Worm (Caenorhabditis elegans): ENCODE data around the gene srx-134.

DNA sequence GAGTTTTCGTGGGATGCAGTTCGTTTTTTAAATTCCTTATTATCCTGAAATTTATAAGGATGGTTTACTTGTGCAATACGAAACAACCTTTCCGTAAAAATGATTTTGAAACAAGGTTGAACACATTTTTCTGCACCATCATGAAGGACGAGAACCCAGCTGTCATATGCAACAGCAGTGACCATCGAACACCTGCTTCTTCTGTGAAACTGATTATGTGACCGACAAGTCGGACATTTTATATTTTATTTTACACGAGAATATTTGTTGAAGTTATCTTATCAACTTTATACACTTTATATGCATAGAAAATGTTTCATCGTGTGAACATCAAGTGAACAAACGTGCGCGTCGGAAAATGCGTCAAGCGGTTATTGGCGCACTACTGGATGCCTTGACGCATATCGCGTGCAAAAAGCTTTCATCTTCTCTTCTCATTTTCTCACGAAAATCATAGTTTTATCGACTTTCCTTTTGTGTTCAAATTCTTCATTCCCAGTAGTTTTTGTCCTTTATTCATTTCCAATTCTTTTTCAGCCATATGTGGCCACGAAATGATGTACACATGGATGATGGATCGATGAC lies 37.4 kb downstream of the srx-134 start, which contains the start of gene sel-10:
- TF ChIP-seq flt-1 (GFP tag; IDR thresholded peaks at IDR 0.05) (no peak), T22C8.4 (GFP tag; IDR thresholded peaks at IDR 0.05) (no peak), tab-1 (GFP tag; IDR thresholded peaks at IDR 0.05) (no peak), cog-1 (tag; optimal IDR thresholded peaks at IDR 0.05) (peak; percentile 7), ref-1 (GFP tag; conservative IDR thresholded peaks at IDR 0.05) (no peak), med-1 (GFP tag; optimal IDR thresholded peaks at IDR 0.05; ENCODE audit: insufficient read depth) (no peak)

All from whole organism, midembryonic.